Fruit fly (Drosophila melanogaster): ENCODE data around the gene CG17991.
A peak's percentile ranks its signal among the peaks of the same experiment; 100 is the strongest.

CG17991 gene

DNA sequence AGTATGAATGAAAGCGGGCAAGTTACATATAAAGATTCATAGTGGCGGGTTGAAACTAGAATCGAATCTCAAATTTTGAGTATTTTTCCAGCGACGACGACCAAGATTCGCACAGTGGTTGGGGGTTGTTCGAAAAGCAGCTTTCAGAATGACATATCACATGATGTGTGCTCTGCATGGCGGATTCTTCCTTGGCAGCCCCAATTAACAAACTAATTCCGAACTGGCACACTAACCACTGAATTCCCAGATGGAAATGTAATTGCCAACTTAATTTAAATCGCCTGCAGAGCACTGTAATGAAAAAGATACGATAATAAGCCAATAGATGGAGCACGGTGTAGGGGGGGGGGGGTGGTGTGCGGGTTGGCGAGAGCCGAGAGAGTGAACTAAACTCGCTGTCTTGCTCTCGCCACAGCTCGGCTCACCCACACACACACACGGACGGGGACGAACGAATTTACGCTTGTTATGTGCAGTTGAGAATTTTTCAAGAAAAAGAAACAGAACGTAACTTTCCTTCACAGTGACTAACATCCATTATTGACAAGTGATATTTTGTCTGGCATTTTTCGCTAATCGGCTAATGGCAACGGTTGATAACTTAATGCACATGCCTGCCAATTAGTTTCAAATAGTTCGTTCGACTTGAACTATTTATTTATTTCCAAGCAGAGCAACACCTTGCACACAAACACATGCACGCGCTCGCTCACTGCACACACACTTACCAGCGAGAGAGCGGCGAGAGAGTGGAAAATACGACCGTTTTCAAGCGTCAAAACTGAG is 40.1 kb downstream of the CG17991 start (continued):
- TF ChIP-seq gcm (GFP tag; optimal IDR thresholded peaks at IDR 0.05) = peak; percentile 90
- peak; percentile 97 for TF ChIP-seq HLH3B (GFP tag; IDR thresholded peaks at IDR 0.05)
- TF ChIP-seq CG17568 (GFP tag; optimal IDR thresholded peaks at IDR 0.05) = peak; percentile 90
- TF ChIP-seq Tbp (GFP tag; optimal IDR thresholded peaks at IDR 0.05) = no peak
- TF ChIP-seq hkb (optimal IDR thresholded peaks at IDR 0.05) = no peak
- TF ChIP-seq hkb (GFP tag; IDR thresholded peaks at IDR 0.05) = peak; percentile 98
- peak; percentile 94 for TF ChIP-seq grau (tag; optimal IDR thresholded peaks at IDR 0.05)
- peak; percentile 88; the same call in 3 of the 4 replicates for TF ChIP-seq chinmo (GFP tag; IDR thresholded peaks at IDR 0.05; ENCODE audit: partially characterized antibody)
- TF ChIP-seq tx (GFP tag; optimal IDR thresholded peaks at IDR 0.05) = peak; percentile 91
- peak; percentile 71 for TF ChIP-seq CG5180 (GFP tag; optimal IDR thresholded peaks at IDR 0.05)
- TF ChIP-seq CG1529 (GFP tag; optimal IDR thresholded peaks at IDR 0.05) = peak; percentile 92
- peak; percentile 92 for TF ChIP-seq slp2 (GFP tag; optimal IDR thresholded peaks at IDR 0.05)
- TF ChIP-seq CG16815 (GFP tag; optimal IDR thresholded peaks at IDR 0.05) = peak; percentile 97
- TF ChIP-seq CG5953 (GFP tag; IDR thresholded peaks at IDR 0.05) = peak; percentile 96
- TF ChIP-seq CrebB (tag; optimal IDR thresholded peaks at IDR 0.05) = peak; percentile 96
- TF ChIP-seq CG1832 (GFP tag; optimal IDR thresholded peaks at IDR 0.05) = peak; percentile 35
- TF ChIP-seq Jarid2 (GFP tag; optimal IDR thresholded peaks at IDR 0.05) = peak; percentile 83
- TF ChIP-seq Sry-β (GFP tag; optimal IDR thresholded peaks at IDR 0.05) = peak; percentile 13
- TF ChIP-seq crc (GFP tag; optimal IDR thresholded peaks at IDR 0.05) = peak; percentile 90
- TF ChIP-seq hb (GFP tag; IDR thresholded peaks at IDR 0.05; ENCODE audit: partially characterized antibody) = 0 out of 3 replicates have a peak, but pooled peaks have one; percentile 54
- peak; percentile 92 to 98 for TF ChIP-seq dpn (GFP tag; optimal IDR thresholded peaks at IDR 0.05)
- peak; percentile 73 for TF ChIP-seq CG8359 (GFP tag; optimal IDR thresholded peaks at IDR 0.05; ENCODE audit: borderline replicate concordance)
- TF ChIP-seq cas (GFP tag; IDR thresholded peaks at IDR 0.05) = peak; percentile 91
- TF ChIP-seq CG7786 (GFP tag; optimal IDR thresholded peaks at IDR 0.05) = peak; percentile 98
- TF ChIP-seq CG8388 (GFP tag; optimal IDR thresholded peaks at IDR 0.05) = peak; percentile 90
- TF ChIP-seq tup (GFP tag; optimal IDR thresholded peaks at IDR 0.05) = peak; percentile 80
- peak; percentile 97 for TF ChIP-seq Ptx1 (GFP tag; IDR thresholded peaks at IDR 0.05)
- peak; percentile 82 for TF ChIP-seq CG8478 (optimal IDR thresholded peaks at IDR 0.05)
- peak; percentile 96 for TF ChIP-seq pros (GFP tag; optimal IDR thresholded peaks at IDR 0.05)
- peak; percentile 58 for TF ChIP-seq Neu2 (GFP tag; optimal IDR thresholded peaks at IDR 0.05; ENCODE audit: borderline replicate concordance)
- TF ChIP-seq CG2712 (tag; optimal IDR thresholded peaks at IDR 0.05) = peak; percentile 94
- TF ChIP-seq CG6765 (GFP tag; optimal IDR thresholded peaks at IDR 0.05) = peak; percentile 90
- TF ChIP-seq CG5245 (GFP tag; optimal IDR thresholded peaks at IDR 0.05) = peak; percentile 92
- peak; percentile 94 for TF ChIP-seq Atf-2 (GFP tag; optimal IDR thresholded peaks at IDR 0.05)
- TF ChIP-seq Nf-YC (tag; optimal IDR thresholded peaks at IDR 0.05) = peak; percentile 61
- peak; percentile 97 for TF ChIP-seq CG2889 (GFP tag; IDR thresholded peaks at IDR 0.05)
- peak; percentile 93 for TF ChIP-seq CG31224 (GFP tag; IDR thresholded peaks at IDR 0.05)
- TF ChIP-seq Dip3 (GFP tag; optimal IDR thresholded peaks at IDR 0.05) = peak; percentile 94
- no peak for TF ChIP-seq CG9797 (GFP tag; optimal IDR thresholded peaks at IDR 0.05)
- TF ChIP-seq Dbx (GFP tag; IDR thresholded peaks at IDR 0.05) = peak; percentile 97
- TF ChIP-seq sens-2 (GFP tag; IDR thresholded peaks at IDR 0.05) = peak; percentile 90
- TF ChIP-seq ham (GFP tag; IDR thresholded peaks at IDR 0.05) = peak; percentile 91; the same call in 1 of the 2 replicates
- peak; percentile 98 for TF ChIP-seq CG18599 (GFP tag; optimal IDR thresholded peaks at IDR 0.05)
- TF ChIP-seq CG9215 (GFP tag; IDR thresholded peaks at IDR 0.05) = peak; percentile 93
- TF ChIP-seq CG3847 (GFP tag; IDR thresholded peaks at IDR 0.05) = peak; percentile 96
- TF ChIP-seq CG3065 (GFP tag; optimal IDR thresholded peaks at IDR 0.05) = peak; percentile 85
- peak; percentile 89 for TF ChIP-seq Hr3 (GFP tag; optimal IDR thresholded peaks at IDR 0.05)
- TF ChIP-seq al (GFP tag; IDR thresholded peaks at IDR 0.05) = peak; percentile 94
- TF ChIP-seq Scr (GFP tag; IDR thresholded peaks at IDR 0.05; ENCODE audit: partially characterized antibody) = peak; percentile 13
